Fruit fly (Drosophila melanogaster) whole organism, wandering third instar larva: ENCODE data around the gene CG33290.

Source experiments
- Abd-B ChIP-seq: fragments of >200 bp; optimal IDR thresholded peaks from 2 replicates; lab custom pipeline; 2017; ENCODE audit warnings: missing biosample characterization, missing genetic modification characterization
- CG32264 ChIP-seq: fragments of 200-800 bp; sonication (Bioruptor generic); optimal IDR thresholded peaks from 2 replicates; lab custom pipeline; 2016; ENCODE audit warnings: missing biosample characterization, missing genetic modification characterization
- CG9705 ChIP-seq: fragments of 200-800 bp; sonication (Bioruptor generic); optimal IDR thresholded peaks from 2 replicates; lab custom pipeline; 2018; ENCODE audit warnings: missing biosample characterization, mild to moderate bottlenecking, missing genetic modification characterization
- CrebA ChIP-seq: fragments of 200-800 bp; sonication (Bioruptor generic); optimal IDR thresholded peaks from 2 replicates; lab custom pipeline; 2016; ENCODE audit warnings: missing biosample characterization, mild to moderate bottlenecking, missing genetic modification characterization, borderline replicate concordance
- Dfd ChIP-seq: fragments of >200 bp; optimal IDR thresholded peaks from 2 replicates; lab custom pipeline; 2017; ENCODE audit warnings: missing biosample characterization, missing genetic modification characterization
- Dif ChIP-seq: fragments of 200-275, 200-300 bp; sonication (Bioruptor generic); optimal IDR thresholded peaks from 2 replicates; lab custom pipeline; 2018; ENCODE audit warnings: missing biosample characterization, missing genetic modification characterization; ENCODE audit not compliant: partially characterized antibody
- GATAd ChIP-seq: sonication (Bioruptor generic); optimal IDR thresholded peaks from 2 replicates; lab custom pipeline; 2016; ENCODE audit warnings: missing biosample characterization, missing genetic modification characterization
- HLH106 ChIP-seq: fragments of 200-800 bp; optimal IDR thresholded peaks from 3 replicates; lab custom pipeline; 2019; ENCODE audit warnings: missing biosample characterization, mild to moderate bottlenecking, missing genetic modification characterization, moderate library complexity
- Hnf4 ChIP-seq: fragments of 200-800 bp; sonication (Bioruptor generic); optimal IDR thresholded peaks from 2 replicates; lab custom pipeline; 2016; ENCODE audit warnings: missing biosample characterization, mild to moderate bottlenecking, missing genetic modification characterization
- Hr78 ChIP-seq: fragments of >200 bp; optimal IDR thresholded peaks from 2 replicates; lab custom pipeline; 2017; ENCODE audit warnings: missing biosample characterization, missing genetic modification characterization
- Hr83 ChIP-seq: fragments of 200-300 bp; sonication (Bioruptor generic); optimal IDR thresholded peaks from 2 replicates; lab custom pipeline; 2016; ENCODE audit warnings: missing biosample characterization, mild to moderate bottlenecking, missing genetic modification characterization, moderate library complexity; ENCODE audit not compliant: poor library complexity, severe bottlenecking
- Jra ChIP-seq: sonication (Bioruptor generic); optimal IDR thresholded peaks from 2 replicates; lab custom pipeline; 2016; ENCODE audit warnings: missing biosample characterization, missing genetic modification characterization
- Mio ChIP-seq: sonication (Bioruptor generic); optimal IDR thresholded peaks from 2 replicates; lab custom pipeline; 2016; ENCODE audit warnings: missing biosample characterization, missing genetic modification characterization
- Myc ChIP-seq: fragments of >200 bp; optimal IDR thresholded peaks from 2 replicates; lab custom pipeline; 2017
- N ChIP-seq: fragments of >200 bp; optimal IDR thresholded peaks from 2 replicates; lab custom pipeline; 2018; ENCODE audit warnings: missing biosample characterization, missing external identifiers, missing genetic modification characterization
- OdsH ChIP-seq: fragments of 200-800 bp; sonication (Bioruptor generic); optimal IDR thresholded peaks from 2 replicates; lab custom pipeline; 2016; ENCODE audit warnings: missing biosample characterization, mild to moderate bottlenecking, missing genetic modification characterization
- Rel ChIP-seq, 2 experiments: fragments of 200-800 bp; sonication (Bioruptor generic) in 1 of 2; optimal IDR thresholded peaks; 2 replicates in 1 of 2; 3 replicates in 1 of 2; lab custom pipeline; 2016 to 2019; ENCODE audit warnings: mild to moderate bottlenecking in 2 of 2, missing biosample characterization in 2 of 2, missing genetic modification characterization in 2 of 2, moderate library complexity in 1 of 2
- Sp1 ChIP-seq: fragments of 200-800 bp; sonication (Bioruptor generic); optimal IDR thresholded peaks from 3 replicates; lab custom pipeline; 2019; ENCODE audit warnings: missing biosample characterization, mild to moderate bottlenecking, missing genetic modification characterization, moderate library complexity
- Vsx2 ChIP-seq: fragments of 200-300, 225-300 bp; sonication (Bioruptor generic); optimal IDR thresholded peaks from 2 replicates; lab custom pipeline; 2018; ENCODE audit warnings: missing biosample characterization, missing genetic modification characterization; ENCODE audit not compliant: partially characterized antibody
- br ChIP-seq: fragments of 200-800 bp; sonication (Bioruptor generic); optimal IDR thresholded peaks from 2 replicates; lab custom pipeline; 2016; ENCODE audit warnings: missing biosample characterization, missing genetic modification characterization
- brk ChIP-seq: fragments of 200-800 bp; sonication (Bioruptor generic); optimal IDR thresholded peaks from 2 replicates; lab custom pipeline; 2016; ENCODE audit warnings: missing biosample characterization, mild to moderate bottlenecking, missing genetic modification characterization
- dl ChIP-seq, 2 experiments: fragments of 175-275, 200-275 bp in 1 of 2; fragments of 200-275 bp in 1 of 2; sonication (Bioruptor generic); optimal IDR thresholded peaks; lab custom pipeline; 2018; ENCODE audit warnings: mild to moderate bottlenecking in 2 of 2, missing biosample characterization in 2 of 2, missing genetic modification characterization in 2 of 2, moderate library complexity in 2 of 2; ENCODE audit not compliant: partially characterized antibody in 2 of 2, insufficient read depth in 1 of 2
- dmrt93B ChIP-seq: fragments of 200-800 bp; sonication (Bioruptor generic); optimal IDR thresholded peaks from 2 replicates; lab custom pipeline; 2018; ENCODE audit warnings: missing biosample characterization, mild to moderate bottlenecking, missing genetic modification characterization
- dsf ChIP-seq: sonication (Bioruptor generic); optimal IDR thresholded peaks from 2 replicates; lab custom pipeline; 2016; ENCODE audit warnings: missing biosample characterization, missing genetic modification characterization, borderline replicate concordance
- ey ChIP-seq: fragments of 200-800 bp; sonication (Bioruptor generic); optimal IDR thresholded peaks from 2 replicates; lab custom pipeline; 2016; ENCODE audit warnings: missing biosample characterization, missing genetic modification characterization
- foxo ChIP-seq, 2 experiments: fragments of 200-800 bp; sonication (Bioruptor generic); optimal IDR thresholded peaks; 2 replicates in 1 of 2; 3 replicates in 1 of 2; lab custom pipeline; 2016 to 2017; ENCODE audit warnings: missing biosample characterization in 2 of 2, missing genetic modification characterization in 2 of 2
- fru ChIP-seq: fragments of 200-800 bp; sonication (Bioruptor generic); optimal IDR thresholded peaks from 3 replicates; lab custom pipeline; 2016; ENCODE audit warnings: missing biosample characterization, mild to moderate bottlenecking, missing genetic modification characterization
- h ChIP-seq: fragments of 200-800 bp; sonication (Bioruptor generic); optimal IDR thresholded peaks from 3 replicates; lab custom pipeline; 2016; ENCODE audit warnings: missing biosample characterization, mild to moderate bottlenecking, missing genetic modification characterization
- jim ChIP-seq: fragments of 175-275, 200-325 bp; sonication (Bioruptor generic); optimal IDR thresholded peaks from 2 replicates; lab custom pipeline; 2016; ENCODE audit warnings: missing biosample characterization, mild to moderate bottlenecking, missing genetic modification characterization
- lola ChIP-seq: fragments of >200 bp; optimal IDR thresholded peaks from 2 replicates; lab custom pipeline; 2017; ENCODE audit warnings: missing biosample characterization, missing genetic modification characterization
- pan ChIP-seq: fragments of >200 bp; optimal IDR thresholded peaks from 2 replicates; lab custom pipeline; 2017
- psq ChIP-seq: fragments of 200-800 bp; sonication (Bioruptor generic); optimal IDR thresholded peaks from 3 replicates; lab custom pipeline; 2017; ENCODE audit warnings: missing biosample characterization, mild to moderate bottlenecking, missing genetic modification characterization, moderate library complexity
- rgr ChIP-seq: fragments of 200-800 bp; sonication (Bioruptor generic); optimal IDR thresholded peaks from 3 replicates; lab custom pipeline; 2016; ENCODE audit warnings: missing biosample characterization, mild to moderate bottlenecking, missing genetic modification characterization
- sage ChIP-seq: fragments of 200-800 bp; sonication (Bioruptor generic); optimal IDR thresholded peaks from 2 replicates; lab custom pipeline; 2016; ENCODE audit warnings: missing biosample characterization, mild to moderate bottlenecking, missing genetic modification characterization
- sv ChIP-seq: fragments of 200-800 bp; sonication (Bioruptor generic); optimal IDR thresholded peaks from 3 replicates; lab custom pipeline; 2016; ENCODE audit warnings: missing biosample characterization, missing genetic modification characterization
- tai ChIP-seq: sonication (Bioruptor generic); optimal IDR thresholded peaks from 2 replicates; lab custom pipeline; 2016; ENCODE audit warnings: missing biosample characterization, missing genetic modification characterization
- usp ChIP-seq: fragments of >200 bp; optimal IDR thresholded peaks from 2 replicates; lab custom pipeline; 2017; ENCODE audit warnings: missing biosample characterization, missing genetic modification characterization
- woc ChIP-seq: sonication (Bioruptor generic); optimal IDR thresholded peaks from 2 replicates; lab custom pipeline; 2016; ENCODE audit warnings: missing biosample characterization, mild to moderate bottlenecking, missing genetic modification characterization

Gene CG33290

DNA sequence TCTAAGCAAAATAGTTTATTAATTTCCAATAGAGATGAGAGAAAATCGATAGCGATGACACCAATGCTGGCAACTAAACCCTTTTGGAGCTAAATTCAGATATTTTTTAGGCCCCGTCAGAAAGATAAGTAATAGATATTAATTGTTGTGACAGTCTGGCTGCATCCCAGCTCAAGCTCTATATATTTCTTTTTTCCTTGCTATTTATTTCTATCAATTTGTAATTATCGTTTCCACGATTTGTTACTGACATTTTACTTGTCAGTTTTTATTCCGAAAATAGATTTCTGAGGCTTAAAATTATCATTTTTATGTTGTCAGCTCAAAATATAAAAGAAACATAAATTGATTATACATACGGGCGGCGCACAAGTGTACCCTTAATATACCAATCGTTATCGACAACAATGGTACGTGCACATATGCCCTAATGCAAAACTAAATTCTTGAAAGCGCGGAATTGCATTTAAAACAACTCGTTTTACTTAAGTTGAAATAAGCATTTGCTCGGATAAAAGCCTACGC, 26.8 kb downstream of the CG33290 start, which contains the start of the genes CRIF and SMC5 (continued):
- TF ChIP-seq woc (GFP tag; lab: Kevin White, UChicago) (peak; percentile 86), Myc (lab: Kevin White, UChicago) (peak; percentile 91), Hnf4 (peak; percentile 64), pan (lab: Kevin White, UChicago) (no peak), sage (GFP tag; lab: Kevin White, UChicago) (no peak), CrebA (no peak), psq (GFP tag; lab: Kevin White, UChicago) (peak; percentile 40), foxo (GFP tag; optimal IDR thresholded peaks at IDR 0.05; lab: Kevin White, UChicago) (no peak), br (GFP tag; lab: Kevin White, UChicago) (no peak)

DNA sequence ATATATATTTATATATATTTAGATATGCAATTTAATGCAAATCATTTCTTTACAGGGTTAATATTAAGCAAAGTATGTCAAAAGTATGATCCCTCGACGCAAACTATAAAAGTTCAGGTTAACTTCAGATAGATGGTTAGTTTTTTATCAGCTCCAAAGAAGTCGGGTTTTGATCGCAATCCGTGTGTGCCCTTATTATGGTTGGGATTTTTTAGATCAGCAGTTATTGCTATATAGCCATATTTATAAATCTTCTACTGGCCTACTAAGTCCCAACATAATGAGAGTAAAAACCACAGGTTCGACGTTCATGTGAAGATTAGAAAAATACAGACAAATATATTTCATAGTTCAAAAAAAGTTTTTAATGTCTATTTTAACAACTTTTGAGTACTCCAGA, 31.7 kb downstream of the CG33290 start, which contains the start of gene EMC10:
Gene EMC10 (plus strand): TSS at position 301 of the 400 bp plus-strand sequence.
- TF ChIP-seq GATAd (GFP tag; lab: Kevin White, UChicago) (no peak), fru (GFP tag; lab: Kevin White, UChicago) (no peak), dmrt93B (GFP tag; lab: Kevin White, UChicago) (no peak), h (GFP tag; lab: Kevin White, UChicago) (no peak), N (GFP tag; lab: Kevin White, UChicago) (no peak), sage (GFP tag; lab: Kevin White, UChicago) (no peak), Hnf4 (no peak), ey (GFP tag; lab: Kevin White, UChicago) (no peak), sv (GFP tag; lab: Kevin White, UChicago) (no peak), tai (GFP tag; lab: Kevin White, UChicago) (no peak), Abd-B (no peak), OdsH (GFP tag; lab: Kevin White, UChicago) (no peak), Hr83 (no peak), Myc (lab: Kevin White, UChicago) (no peak), dl (GFP tag; optimal IDR thresholded peaks at IDR 0.05; lab: Kevin White, UChicago; ENCODE audit: insufficient read depth in 1 of 2, partially characterized antibody in 2 of 2) (no peak)

DNA sequence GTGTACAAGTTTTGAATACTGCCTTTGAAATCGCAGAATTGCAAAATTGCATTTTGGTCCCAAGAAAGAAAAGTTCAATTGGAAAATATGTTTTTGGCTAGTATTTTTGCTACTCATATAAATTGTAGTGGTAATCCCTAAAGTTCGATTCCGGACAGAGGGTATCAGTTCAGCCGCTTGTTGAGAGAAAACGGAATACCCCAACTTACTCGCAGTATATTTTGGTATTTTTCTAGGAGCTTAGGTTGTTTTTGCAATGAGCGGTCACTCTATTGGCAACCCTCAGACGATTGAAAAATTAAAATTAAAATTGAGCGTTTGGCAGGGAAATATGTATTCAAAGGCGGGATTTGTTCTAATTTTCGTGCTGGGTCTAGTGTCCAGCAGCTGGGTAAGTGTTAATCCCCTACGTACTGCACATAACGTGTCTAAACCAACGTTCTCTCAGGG, 32.2 kb downstream of the CG33290 start:
- TF ChIP-seq Myc (lab: Kevin White, UChicago), result peak; percentile 59
- TF ChIP-seq ey (GFP tag; lab: Kevin White, UChicago), result no peak
- no peak for TF ChIP-seq CG9705
- no peak for TF ChIP-seq jim
- TF ChIP-seq foxo (GFP tag; optimal IDR thresholded peaks at IDR 0.05; lab: Kevin White, UChicago), result no peak
- no peak for TF ChIP-seq br (GFP tag; lab: Kevin White, UChicago)
- TF ChIP-seq Vsx2, result no peak
- TF ChIP-seq pan (lab: Kevin White, UChicago), result no peak
- TF ChIP-seq Mio (GFP tag; lab: Kevin White, UChicago), result no peak
- no peak for TF ChIP-seq Hr78 (GFP tag; lab: Kevin White, UChicago)
- peak; percentile 7 for TF ChIP-seq woc (GFP tag; lab: Kevin White, UChicago)

DNA sequence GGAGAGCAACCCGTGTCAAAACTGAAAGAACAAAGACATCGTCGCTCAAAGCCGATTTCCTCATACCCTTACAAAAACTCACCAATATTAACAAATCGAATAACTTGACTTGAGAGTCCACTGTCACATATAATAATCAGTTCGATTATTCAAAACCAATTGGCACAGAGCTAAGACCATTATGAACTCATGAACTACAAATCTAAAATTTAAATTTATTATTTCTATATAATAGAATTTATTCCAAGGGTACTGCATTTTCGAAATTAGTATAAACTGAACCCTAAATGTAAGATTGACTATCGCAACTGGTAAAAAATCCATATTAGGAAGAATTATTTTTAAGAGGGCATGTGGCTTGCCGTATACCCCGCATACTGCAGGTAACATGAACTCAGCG, 39.8 kb downstream of the CG33290 start:
- TF ChIP-seq jim (no peak), Dif (GFP tag; lab: Kevin White, UChicago) (no peak), sage (GFP tag; lab: Kevin White, UChicago) (no peak), Mio (GFP tag; lab: Kevin White, UChicago) (no peak), pan (lab: Kevin White, UChicago) (no peak), lola (no peak), Hr83 (no peak), Dfd (GFP tag; lab: Kevin White, UChicago) (no peak), Sp1 (peak; percentile 42), HLH106 (peak; percentile 44), Abd-B (no peak), woc (GFP tag; lab: Kevin White, UChicago) (peak; percentile 26), foxo (GFP tag; optimal IDR thresholded peaks at IDR 0.05; lab: Kevin White, UChicago) (peak in 1 of 2 experiments; percentile 24), Myc (lab: Kevin White, UChicago) (no peak), rgr (no peak), sv (GFP tag; lab: Kevin White, UChicago) (no peak), CG9705 (no peak), CrebA (no peak), dmrt93B (GFP tag; lab: Kevin White, UChicago) (no peak), Hnf4 (no peak), h (GFP tag; lab: Kevin White, UChicago) (no peak), Jra (GFP tag; lab: Kevin White, UChicago) (no peak), Hr78 (GFP tag; lab: Kevin White, UChicago) (no peak), usp (GFP tag; lab: Kevin White, UChicago) (no peak), N (GFP tag; lab: Kevin White, UChicago) (no peak), OdsH (GFP tag; lab: Kevin White, UChicago) (peak; percentile 37), br (GFP tag; lab: Kevin White, UChicago) (no peak), CG32264 (GFP tag; lab: Kevin White, UChicago) (no peak), Vsx2 (no peak), tai (GFP tag; lab: Kevin White, UChicago) (no peak), dsf (GFP tag; lab: Kevin White, UChicago) (no peak), Rel (GFP tag; optimal IDR thresholded peaks at IDR 0.05; lab: Kevin White, UChicago) (no peak), Rel (tag; optimal IDR thresholded peaks at IDR 0.05; lab: Kevin White, UChicago) (no peak), GATAd (GFP tag; lab: Kevin White, UChicago) (no peak), psq (GFP tag; lab: Kevin White, UChicago) (peak; percentile 68), dl (GFP tag; optimal IDR thresholded peaks at IDR 0.05; lab: Kevin White, UChicago; ENCODE audit: insufficient read depth in 1 of 2, partially characterized antibody in 2 of 2) (no peak), brk (GFP tag; lab: Kevin White, UChicago) (no peak)
